Worm (Caenorhabditis elegans): ENCODE measurements around the gene Y38F1A.7.
A peak's percentile ranks its signal among the peaks of the same experiment; 100 is the strongest.

Gene Y38F1A.7

ce11 chrII:12981980-12982575 is 15.5 kb downstream of the Y38F1A.7 start:
- peak; percentile 71 for TF ChIP-seq elt-1 (tag; optimal IDR thresholded peaks at IDR 0.05)
- TF ChIP-seq unc-62 (GFP tag; optimal IDR thresholded peaks at IDR 0.05), result no peak
- no peak for TF ChIP-seq dmd-4 (tag; optimal IDR thresholded peaks at IDR 0.05)
- peak; percentile 18 for TF ChIP-seq gmeb-1 (tag; optimal IDR thresholded peaks at IDR 0.05)
- TF ChIP-seq fos-1 (tag; optimal IDR thresholded peaks at IDR 0.05), result no peak
- TF ChIP-seq ceh-16 (tag; optimal IDR thresholded peaks at IDR 0.05), result peak; percentile 92
- TF ChIP-seq ama-1 (optimal IDR thresholded peaks at IDR 0.05), result no peak
- no peak for TF ChIP-seq skn-1 (tag; optimal IDR thresholded peaks at IDR 0.05)
- TF ChIP-seq sma-9 (GFP tag; optimal IDR thresholded peaks at IDR 0.05), result peak; percentile 5
- no peak for TF ChIP-seq sma-9 (tag; optimal IDR thresholded peaks at IDR 0.05)
- no peak for TF ChIP-seq lsy-2 (tag; optimal IDR thresholded peaks at IDR 0.05)
- TF ChIP-seq nhr-11 (tag; optimal IDR thresholded peaks at IDR 0.05), result no peak
- no peak for TF ChIP-seq sem-4 (tag; optimal IDR thresholded peaks at IDR 0.05)
- TF ChIP-seq ztf-4 (tag; optimal IDR thresholded peaks at IDR 0.05), result no peak
- peak; percentile 22 for TF ChIP-seq egl-27 (tag; optimal IDR thresholded peaks at IDR 0.05)

- TF ChIP-seq F13H6.1 (tag; optimal IDR thresholded peaks at IDR 0.05), result peak; percentile 41
- no peak for TF ChIP-seq nhr-129 (tag; optimal IDR thresholded peaks at IDR 0.05)
- no peak for TF ChIP-seq snpc-4 (tag; optimal IDR thresholded peaks at IDR 0.05)
- TF ChIP-seq unc-55 (GFP tag; optimal IDR thresholded peaks at IDR 0.05), result no peak
- no peak for TF ChIP-seq lsy-2 (tag; optimal IDR thresholded peaks at IDR 0.05)
- TF ChIP-seq mbf-1 (tag; optimal IDR thresholded peaks at IDR 0.05), result no peak
- TF ChIP-seq sma-3 (GFP tag; optimal IDR thresholded peaks at IDR 0.05), result peak; percentile 9
- TF ChIP-seq crh-2 (tag; optimal IDR thresholded peaks at IDR 0.05), result peak; percentile 54
- TF ChIP-seq egl-27 (tag; optimal IDR thresholded peaks at IDR 0.05), result no peak
- peak; percentile 57 for TF ChIP-seq sma-9 (GFP tag; optimal IDR thresholded peaks at IDR 0.05)
- TF ChIP-seq sma-9 (tag; optimal IDR thresholded peaks at IDR 0.05), result no peak
- TF ChIP-seq nhr-10 (tag; optimal IDR thresholded peaks at IDR 0.05), result no peak
- TF ChIP-seq R02D3.7 (tag; optimal IDR thresholded peaks at IDR 0.05), result no peak
- no peak for TF ChIP-seq ztf-11 (tag; optimal IDR thresholded peaks at IDR 0.05)
- TF ChIP-seq skn-1 (tag; optimal IDR thresholded peaks at IDR 0.05), result no peak
- no peak for TF ChIP-seq mdl-1 (tag; optimal IDR thresholded peaks at IDR 0.05)
- no peak for TF ChIP-seq ceh-16 (tag; optimal IDR thresholded peaks at IDR 0.05)
- no peak for TF ChIP-seq nhr-21 (tag; optimal IDR thresholded peaks at IDR 0.05)
- TF ChIP-seq elt-1 (tag; optimal IDR thresholded peaks at IDR 0.05), result no peak
- TF ChIP-seq C34F6.9 (tag; optimal IDR thresholded peaks at IDR 0.05), result no peak
- no peak for TF ChIP-seq nhr-12 (tag; optimal IDR thresholded peaks at IDR 0.05)
- TF ChIP-seq ztf-1 (GFP tag; conservative IDR thresholded peaks at IDR 0.05), result no peak
- peak; percentile 69 for TF ChIP-seq fos-1 (tag; optimal IDR thresholded peaks at IDR 0.05)
- TF ChIP-seq Y55F3AM.14 (GFP tag; optimal IDR thresholded peaks at IDR 0.05), result no peak
- TF ChIP-seq lin-13 (GFP tag; optimal IDR thresholded peaks at IDR 0.05), result no peak
- no peak for TF ChIP-seq nhr-237 (tag; optimal IDR thresholded peaks at IDR 0.05)
- no peak for TF ChIP-seq peb-1 (tag; optimal IDR thresholded peaks at IDR 0.05)
- no peak for TF ChIP-seq alr-1 (tag; optimal IDR thresholded peaks at IDR 0.05)
- TF ChIP-seq gmeb-1 (tag; optimal IDR thresholded peaks at IDR 0.05), result no peak
Observed at ce11 chrII:12980212-12980611, 17.4 kb downstream of the Y38F1A.7 start, which contains the start of gene cyd-1. Gene cyd-1 (plus strand): TSS chrII:12980591.

ce11 chrII:12978658-12979057 is 18.9 kb downstream of the Y38F1A.7 start:
- TF ChIP-seq unc-55 (GFP tag; optimal IDR thresholded peaks at IDR 0.05) (no peak), nhr-10 (tag; optimal IDR thresholded peaks at IDR 0.05) (no peak), nhr-237 (tag; optimal IDR thresholded peaks at IDR 0.05) (no peak), gmeb-1 (tag; optimal IDR thresholded peaks at IDR 0.05) (no peak), elt-3 (tag; optimal IDR thresholded peaks at IDR 0.05) (no peak), blmp-1 (tag; optimal IDR thresholded peaks at IDR 0.05; ENCODE audit: insufficient read depth) (no peak), elt-1 (tag; optimal IDR thresholded peaks at IDR 0.05) (no peak), mbf-1 (tag; optimal IDR thresholded peaks at IDR 0.05) (no peak), unc-39 (tag; optimal IDR thresholded peaks at IDR 0.05) (no peak), lsy-2 (tag; optimal IDR thresholded peaks at IDR 0.05) (no peak), fos-1 (tag; optimal IDR thresholded peaks at IDR 0.05) (no peak), nhr-129 (tag; optimal IDR thresholded peaks at IDR 0.05) (no peak), ztf-1 (GFP tag; conservative IDR thresholded peaks at IDR 0.05) (no peak), aly-2 (tag; optimal IDR thresholded peaks at IDR 0.05) (no peak), F13H6.1 (tag; optimal IDR thresholded peaks at IDR 0.05) (no peak), ceh-16 (tag; optimal IDR thresholded peaks at IDR 0.05) (no peak), Y55F3AM.14 (GFP tag; optimal IDR thresholded peaks at IDR 0.05) (no peak)

Measured in whole organism, L2 larva.